Worm (Caenorhabditis elegans) whole organism, L3 larva: ENCODE results near the gene npr-4.

Experiments used
- aly-2 ChIP-seq: fragments of 150-350 bp; optimal IDR thresholded peaks from 2 replicates; lab custom pipeline; 2014; ENCODE audit warnings: missing biosample characterization, missing genetic modification characterization
- ama-1 ChIP-seq: fragments of 150-350 bp; optimal IDR thresholded peaks from 2 replicates; lab custom pipeline; 2018
- lin-15B ChIP-seq: fragments of 150-350 bp; optimal IDR thresholded peaks from 2 replicates; lab custom pipeline; 2014; ENCODE audit warnings: missing biosample characterization, missing genetic modification characterization
- lin-39 ChIP-seq: fragments of 150-350 bp; optimal IDR thresholded peaks from 2 replicates; lab custom pipeline; 2018; ENCODE audit warnings: missing biosample characterization, missing genetic modification reagents, missing genetic modification characterization
- mdl-1 ChIP-seq: fragments of 150-350 bp; optimal IDR thresholded peaks from 2 replicates; lab custom pipeline; 2014; ENCODE audit warnings: missing biosample characterization, missing genetic modification characterization
- nhr-11 ChIP-seq: fragments of 150-350 bp; optimal IDR thresholded peaks from 2 replicates; lab custom pipeline; 2014; ENCODE audit warnings: missing biosample characterization, missing genetic modification characterization
- nhr-237 ChIP-seq: fragments of 150-350 bp; optimal IDR thresholded peaks from 2 replicates; lab custom pipeline; 2014; ENCODE audit warnings: missing biosample characterization, missing genetic modification characterization
- nhr-28 ChIP-seq: fragments of 150-350 bp; optimal IDR thresholded peaks from 2 replicates; lab custom pipeline; 2014; ENCODE audit warnings: missing biosample characterization, missing genetic modification characterization
- pqm-1 ChIP-seq: fragments of 150-350 bp; optimal IDR thresholded peaks from 2 replicates; lab custom pipeline; 2017; ENCODE audit warnings: missing biosample characterization, missing genetic modification characterization, inconsistent platforms
- unc-39 ChIP-seq: sonication (generic microtip); optimal IDR thresholded peaks from 4 replicates; lab custom pipeline; 2017; ENCODE audit warnings: missing biosample characterization, missing genetic modification characterization
- unc-62 ChIP-seq: fragments of 150-350 bp; sonication (generic microtip); optimal IDR thresholded peaks from 4 replicates; lab custom pipeline; 2014; ENCODE audit warnings: missing biosample characterization, missing genetic modification reagents, missing genetic modification characterization
- zag-1 ChIP-seq: fragments of 150-350 bp; optimal IDR thresholded peaks from 2 replicates; lab custom pipeline; 2014; ENCODE audit warnings: missing biosample characterization, missing genetic modification characterization
- ztf-11 ChIP-seq: fragments of 150-350 bp; optimal IDR thresholded peaks from 2 replicates; lab custom pipeline; 2014; ENCODE audit warnings: missing biosample characterization, missing genetic modification characterization

ce11 chrX:12551633-12552032 is at the start of gene npr-4:
- TF ChIP-seq zag-1 (tag; lab: Kevin White, UChicago) (no peak), unc-62 (GFP tag; lab: Kevin White, UChicago) (no peak), aly-2 (tag; lab: Kevin White, UChicago) (no peak), mdl-1 (tag; lab: Kevin White, UChicago) (no peak), lin-39 (no peak), ama-1 (lab: Kevin White, UChicago) (no peak), lin-15B (tag; lab: Kevin White, UChicago) (no peak), ztf-11 (tag; lab: Kevin White, UChicago) (no peak), unc-39 (no peak), nhr-11 (tag; lab: Kevin White, UChicago) (no peak), nhr-237 (no peak), pqm-1 (tag; lab: Kevin White, UChicago) (no peak), nhr-28 (tag; lab: Kevin White, UChicago) (no peak)
